Fruit fly (Drosophila melanogaster): ENCODE measurements around the gene CG14777.

CG14777 gene

dm6 chrX:1466505-1467381 is 809 bp downstream of the CG14777 start (continued):
- no peak for TF ChIP-seq CG2116 (GFP tag; optimal IDR thresholded peaks at IDR 0.05)
- no peak for TF ChIP-seq slp2 (GFP tag; optimal IDR thresholded peaks at IDR 0.05)
- no peak for TF ChIP-seq ATbp (GFP tag; optimal IDR thresholded peaks at IDR 0.05)
- no peak for TF ChIP-seq CG2889 (GFP tag; IDR thresholded peaks at IDR 0.05)
- no peak for TF ChIP-seq grau (tag; optimal IDR thresholded peaks at IDR 0.05)
- no peak for TF ChIP-seq CG32767 (GFP tag; IDR thresholded peaks at IDR 0.05)
- TF ChIP-seq shn (GFP tag; optimal IDR thresholded peaks at IDR 0.05) = no peak
- TF ChIP-seq CG4730 (GFP tag; IDR thresholded peaks at IDR 0.05) = no peak
- TF ChIP-seq sens (GFP tag) = no peak
- TF ChIP-seq Bdp1 (GFP tag; optimal IDR thresholded peaks at IDR 0.05) = no peak
- TF ChIP-seq CG5180 (GFP tag; optimal IDR thresholded peaks at IDR 0.05) = no peak
- peak in 1 of 2 experiments; percentile 36 for TF ChIP-seq Eip74EF (GFP tag; optimal IDR thresholded peaks at IDR 0.05)
- 0 out of 2 replicates have a peak, but pooled peaks have one; percentile 9 for TF ChIP-seq CG31224 (GFP tag; IDR thresholded peaks at IDR 0.05)
- peak; percentile 5 for TF ChIP-seq CG13296 (GFP tag; optimal IDR thresholded peaks at IDR 0.05)
- peak; percentile 96 for TF ChIP-seq crol (GFP tag; IDR thresholded peaks at IDR 0.05)
- peak; percentile 49; the same call in 1 of the 2 replicates for TF ChIP-seq MBD-R2 (GFP tag; IDR thresholded peaks at IDR 0.05)
- TF ChIP-seq pho (GFP tag; optimal IDR thresholded peaks at IDR 0.05) = no peak
- peak in 1 of 2 experiments; percentile 71 for TF ChIP-seq crp (GFP tag; optimal IDR thresholded peaks at IDR 0.05)
- no peak for TF ChIP-seq otp (GFP tag; IDR thresholded peaks at IDR 0.05)
- TF ChIP-seq Nf-YC (tag; optimal IDR thresholded peaks at IDR 0.05) = peak; percentile 10
- no peak for TF ChIP-seq CG8478 (optimal IDR thresholded peaks at IDR 0.05)
- no peak for TF ChIP-seq Poxn (GFP tag; IDR thresholded peaks at IDR 0.05)
- TF ChIP-seq pzg (GFP tag; optimal IDR thresholded peaks at IDR 0.05) = peak; percentile 25
- TF ChIP-seq org-1 (GFP tag; optimal IDR thresholded peaks at IDR 0.05) = no peak
- no peak for TF ChIP-seq caup (GFP tag; optimal IDR thresholded peaks at IDR 0.05; ENCODE audit: severe bottlenecking)
- peak; percentile 90 for TF ChIP-seq cwo (GFP tag; optimal IDR thresholded peaks at IDR 0.05)
- no peak for TF ChIP-seq inv (GFP tag; IDR thresholded peaks at IDR 0.05; ENCODE audit: partially characterized antibody)
- TF ChIP-seq zfh2 (GFP tag; optimal IDR thresholded peaks at IDR 0.05) = no peak
- TF ChIP-seq trem (tag; optimal IDR thresholded peaks at IDR 0.05) = no peak
- TF ChIP-seq Lhr (GFP tag; optimal IDR thresholded peaks at IDR 0.05) = no peak
- peak; percentile 42; the same call in 1 of the 3 replicates for TF ChIP-seq Aef1 (GFP tag; IDR thresholded peaks at IDR 0.05)
- TF ChIP-seq sqz (GFP tag; optimal IDR thresholded peaks at IDR 0.05) = no peak
- TF ChIP-seq Myb (GFP tag; optimal IDR thresholded peaks at IDR 0.05) = no peak
- no peak for TF ChIP-seq CG6272 (GFP tag; IDR thresholded peaks at IDR 0.05)
- no peak for TF ChIP-seq yki (optimal IDR thresholded peaks at IDR 0.05)
- no peak for TF ChIP-seq CG14860 (GFP tag; IDR thresholded peaks at IDR 0.05; ENCODE audit: partially characterized antibody)
- no peak for TF ChIP-seq CG4424 (GFP tag; optimal IDR thresholded peaks at IDR 0.05)
- TF ChIP-seq Hr51 (GFP tag; optimal IDR thresholded peaks at IDR 0.05) = no peak
- TF ChIP-seq Drgx (GFP tag; IDR thresholded peaks at IDR 0.05) = peak; percentile 41; the same call in 1 of the 2 replicates
- no peak for TF ChIP-seq CG10209 (GFP tag; optimal IDR thresholded peaks at IDR 0.05)
- TF ChIP-seq H15 (GFP tag; IDR thresholded peaks at IDR 0.05) = no peak
- no peak for TF ChIP-seq CG2199 (GFP tag; IDR thresholded peaks at IDR 0.05)
- TF ChIP-seq CG14050 (GFP tag; IDR thresholded peaks at IDR 0.05) = no peak
- TF ChIP-seq ewg (GFP tag; optimal IDR thresholded peaks at IDR 0.05) = no peak
- TF ChIP-seq Ssrp (tag; optimal IDR thresholded peaks at IDR 0.05) = no peak
- no peak for TF ChIP-seq Dip2 (GFP tag; IDR thresholded peaks at IDR 0.05)
- TF ChIP-seq dpn (GFP tag; optimal IDR thresholded peaks at IDR 0.05) = no peak
- peak; percentile 99 for TF ChIP-seq CG9437 (GFP tag; optimal IDR thresholded peaks at IDR 0.05)
- TF ChIP-seq MTF-1 (GFP tag; optimal IDR thresholded peaks at IDR 0.05; ENCODE audit: borderline replicate concordance) = no peak

Data from whole organism, embryonic.